Worm (Caenorhabditis elegans): Measurements from ENCODE around the gene pat-12.

DNA sequence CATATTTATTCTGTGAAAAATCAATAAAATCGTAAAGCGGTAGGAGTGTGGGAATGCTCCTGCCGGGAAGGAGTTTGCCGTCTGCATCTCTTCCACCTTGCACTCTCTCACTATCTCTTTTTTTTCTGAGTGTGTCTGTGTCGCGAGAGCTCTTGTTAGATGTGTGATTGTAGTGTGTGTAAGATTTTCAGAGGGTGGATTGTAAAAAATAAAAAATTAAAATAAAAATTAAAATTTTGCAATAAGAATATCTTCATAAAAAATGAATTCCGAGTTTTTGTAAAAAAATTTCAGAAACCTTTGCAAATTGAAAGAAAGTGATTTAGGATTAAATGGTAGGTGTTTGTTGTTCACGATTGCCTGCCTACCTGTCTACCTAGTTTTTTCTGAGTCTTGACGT, 55.9 kb downstream of the pat-12 start, which contains the start of gene sel-15:
- TF ChIP-seq elt-1 (tag; optimal IDR thresholded peaks at IDR 0.05): no peak
- no peak for TF ChIP-seq ZK546.5 (tag; optimal IDR thresholded peaks at IDR 0.05)
- TF ChIP-seq nhr-6 (tag; optimal IDR thresholded peaks at IDR 0.05): no peak
- no peak for TF ChIP-seq skn-1 (tag; optimal IDR thresholded peaks at IDR 0.05)
- no peak for TF ChIP-seq dmd-4 (tag; optimal IDR thresholded peaks at IDR 0.05)
- TF ChIP-seq snpc-4 (tag; optimal IDR thresholded peaks at IDR 0.05): no peak
- TF ChIP-seq egl-27 (tag; optimal IDR thresholded peaks at IDR 0.05): no peak
- no peak for TF ChIP-seq ztf-11 (tag; optimal IDR thresholded peaks at IDR 0.05)
- no peak for TF ChIP-seq sma-3 (GFP tag; optimal IDR thresholded peaks at IDR 0.05)
- TF ChIP-seq ztf-4 (tag; optimal IDR thresholded peaks at IDR 0.05): no peak
- no peak for TF ChIP-seq nhr-12 (tag; optimal IDR thresholded peaks at IDR 0.05)
